Worm (Caenorhabditis elegans) whole organism, L2 larva: ENCODE measurements around the gene pst-2.
A peak's percentile ranks its signal among the peaks of the same experiment; 100 is the strongest.

Experiments used
- C34F6.9 ChIP-seq: fragments of 150-350 bp; optimal IDR thresholded peaks from 2 replicates; lab custom pipeline; 2014; ENCODE audit warnings: missing biosample characterization, missing genetic modification characterization
- F13H6.1 ChIP-seq: sonication (generic microtip); optimal IDR thresholded peaks from 2 replicates; lab custom pipeline; 2016; ENCODE audit warnings: missing genetic modification characterization, missing compliant biosample characterization
- Y55F3AM.14 ChIP-seq: fragments of 200-800 bp; sonication (Bioruptor generic); optimal IDR thresholded peaks from 2 replicates; lab custom pipeline; 2018; ENCODE audit warnings: mild to moderate bottlenecking, missing genetic modification characterization, missing compliant biosample characterization
- alr-1 ChIP-seq: fragments of 150-350 bp; optimal IDR thresholded peaks from 2 replicates; lab custom pipeline; 2014; ENCODE audit warnings: missing biosample characterization, missing genetic modification characterization
- aly-2 ChIP-seq: fragments of 150-350 bp; optimal IDR thresholded peaks from 2 replicates; lab custom pipeline; 2014; ENCODE audit warnings: missing biosample characterization, missing genetic modification characterization
- ama-1 ChIP-seq: fragments of 150-350 bp; optimal IDR thresholded peaks from 2 replicates; lab custom pipeline; 2018; ENCODE audit warnings: inconsistent platforms
- blmp-1 ChIP-seq: sonication (generic microtip); optimal IDR thresholded peaks from 2 replicates; lab custom pipeline; 2017; ENCODE audit warnings: missing genetic modification characterization, mild to moderate bottlenecking, missing compliant biosample characterization, antibody characterized with exemption, moderate library complexity; ENCODE audit not compliant: insufficient read depth
- crh-2 ChIP-seq: sonication (generic microtip); optimal IDR thresholded peaks from 2 replicates; lab custom pipeline; 2017; ENCODE audit warnings: missing biosample characterization, missing genetic modification characterization
- dmd-4 ChIP-seq: sonication (generic microtip); optimal IDR thresholded peaks from 2 replicates; lab custom pipeline; 2017; ENCODE audit warnings: missing biosample characterization, missing genetic modification characterization
- egl-27 ChIP-seq: sonication (generic microtip); optimal IDR thresholded peaks from 3 replicates; lab custom pipeline; 2017; ENCODE audit warnings: missing biosample characterization, missing genetic modification reagents, missing genetic modification characterization
- elt-3 ChIP-seq: sonication (generic microtip); optimal IDR thresholded peaks from 2 replicates; lab custom pipeline; 2017; ENCODE audit warnings: missing biosample characterization, missing genetic modification characterization
- fos-1 ChIP-seq: fragments of 150-350 bp; optimal IDR thresholded peaks from 2 replicates; lab custom pipeline; 2014; ENCODE audit warnings: missing biosample characterization, missing genetic modification characterization
- gmeb-1 ChIP-seq: fragments of 150-350 bp; optimal IDR thresholded peaks from 2 replicates; lab custom pipeline; 2014; ENCODE audit warnings: missing biosample characterization, missing genetic modification characterization
- lin-11 ChIP-seq: fragments of 150-350 bp; sonication (generic microtip); optimal IDR thresholded peaks from 2 replicates; lab custom pipeline; 2014; ENCODE audit warnings: missing biosample characterization, missing genetic modification characterization, inconsistent platforms, mixed read lengths
- lin-13 ChIP-seq: fragments of 150-350 bp; optimal IDR thresholded peaks from 2 replicates; lab custom pipeline; 2014; ENCODE audit warnings: missing biosample characterization, missing genetic modification reagents, missing genetic modification characterization
- lsy-2 ChIP-seq, 2 experiments: fragments of 150-350 bp in 1 of 2; sonication (generic microtip) in 1 of 2; optimal IDR thresholded peaks; 2 replicates each; lab custom pipeline; 2014 to 2017; ENCODE audit warnings: missing biosample characterization in 2 of 2, missing genetic modification characterization in 2 of 2
- mab-5 ChIP-seq: fragments of 150-350 bp; optimal IDR thresholded peaks from 2 replicates; lab custom pipeline; 2014; ENCODE audit warnings: missing biosample characterization, missing genetic modification characterization
- mbf-1 ChIP-seq: sonication (generic microtip); optimal IDR thresholded peaks from 2 replicates; lab custom pipeline; 2017; ENCODE audit warnings: missing biosample characterization, missing genetic modification characterization
- mdl-1 ChIP-seq, 2 experiments: fragments of 150-350 bp in 1 of 2; sonication (generic microtip) in 1 of 2; optimal IDR thresholded peaks; 2 replicates each; lab custom pipeline; 2017; ENCODE audit warnings: missing biosample characterization in 2 of 2, missing genetic modification characterization in 2 of 2
- nhr-11 ChIP-seq: fragments of 150-350 bp; optimal IDR thresholded peaks from 2 replicates; lab custom pipeline; 2014; ENCODE audit warnings: missing biosample characterization, missing genetic modification characterization
- nhr-129 ChIP-seq: fragments of 150-350 bp; optimal IDR thresholded peaks from 2 replicates; lab custom pipeline; 2014; ENCODE audit warnings: missing biosample characterization, missing genetic modification characterization
- nhr-21 ChIP-seq: fragments of 150-350 bp; optimal IDR thresholded peaks from 2 replicates; lab custom pipeline; 2014; ENCODE audit warnings: missing biosample characterization, missing genetic modification characterization
- nhr-23 ChIP-seq: fragments of 150-350 bp; optimal IDR thresholded peaks from 2 replicates; lab custom pipeline; 2014; ENCODE audit warnings: missing biosample characterization, missing genetic modification reagents, missing genetic modification characterization
- nhr-25 ChIP-seq: fragments of 150-350 bp; sonication (generic microtip); optimal IDR thresholded peaks from 3 replicates; lab custom pipeline; 2014; ENCODE audit warnings: missing biosample characterization, missing genetic modification characterization
- nhr-6 ChIP-seq: fragments of 150-350 bp; optimal IDR thresholded peaks from 2 replicates; lab custom pipeline; 2014; ENCODE audit warnings: missing biosample characterization, missing genetic modification characterization
- nhr-77 ChIP-seq: fragments of 150-350 bp; optimal IDR thresholded peaks from 2 replicates; lab custom pipeline; 2014; ENCODE audit warnings: missing biosample characterization, missing genetic modification characterization
- sem-4 ChIP-seq: fragments of 150-350 bp; optimal IDR thresholded peaks from 2 replicates; lab custom pipeline; 2014; ENCODE audit warnings: missing biosample characterization, missing genetic modification reagents, missing genetic modification characterization
- skn-1 ChIP-seq: sonication (generic microtip); optimal IDR thresholded peaks from 2 replicates; lab custom pipeline; 2017; ENCODE audit warnings: missing biosample characterization, missing genetic modification characterization
- sma-3 ChIP-seq: sonication (generic microtip); optimal IDR thresholded peaks from 2 replicates; lab custom pipeline; 2016; ENCODE audit warnings: missing genetic modification reagents, missing genetic modification characterization, missing compliant biosample characterization
- sma-9 ChIP-seq, 2 experiments: fragments of 150-350 bp in 1 of 2; sonication (generic microtip) in 1 of 2; optimal IDR thresholded peaks; 2 replicates each; lab custom pipeline; 2014 to 2016; ENCODE audit warnings: missing genetic modification characterization in 2 of 2, mild to moderate bottlenecking in 1 of 2, missing biosample characterization in 1 of 2, missing compliant biosample characterization in 1 of 2, missing genetic modification reagents in 1 of 2, moderate library complexity in 1 of 2
- snpc-4 ChIP-seq: fragments of 150-350 bp; optimal IDR thresholded peaks from 2 replicates; lab custom pipeline; 2014; ENCODE audit warnings: missing biosample characterization, missing genetic modification characterization
- unc-55 ChIP-seq: fragments of 150-350 bp; sonication (generic microtip); optimal IDR thresholded peaks from 3 replicates; lab custom pipeline; 2014; ENCODE audit warnings: missing biosample characterization, missing genetic modification reagents, missing genetic modification characterization
- ztf-1 ChIP-seq: fragments of 200-800 bp; sonication (Bioruptor generic); conservative IDR thresholded peaks from 2 replicates; pipeline ENCODE4 v1.3.6; 2022; ENCODE audit warnings: missing genetic modification characterization, missing compliant biosample characterization
- ztf-11 ChIP-seq: sonication (generic microtip); optimal IDR thresholded peaks from 2 replicates; lab custom pipeline; 2017; ENCODE audit warnings: missing biosample characterization, missing genetic modification characterization
- ztf-4 ChIP-seq: fragments of 150-350 bp; optimal IDR thresholded peaks from 2 replicates; lab custom pipeline; 2014; ENCODE audit warnings: missing biosample characterization, missing genetic modification characterization

pst-2 gene

DNA sequence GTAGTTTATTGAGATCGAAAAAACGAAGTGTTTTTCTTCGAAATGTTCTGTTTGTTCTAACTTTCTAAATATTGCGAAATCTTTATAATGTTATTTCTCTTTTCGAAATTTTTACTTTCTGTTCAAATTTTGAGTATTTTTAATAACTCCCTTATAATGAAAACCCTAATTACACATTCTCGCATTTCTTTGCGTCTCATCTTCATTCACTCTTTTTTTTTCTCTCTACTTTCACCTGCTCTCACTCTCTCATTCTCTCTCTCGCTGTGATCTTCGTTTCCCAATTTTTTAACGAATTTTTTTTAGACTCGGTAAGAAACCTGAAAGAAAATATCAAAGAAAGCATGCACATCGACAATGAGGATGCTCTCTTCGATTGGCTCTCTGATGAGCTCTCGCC is 31.0 kb downstream of the pst-2 start, which contains the start of gene rbm-26:
TSS of gene rbm-26 (plus strand) at position 301 of the 400 bp plus-strand sequence.
- TF ChIP-seq unc-55 (GFP tag; lab: Kevin White, UChicago) (peak; percentile 24), mbf-1 (tag; lab: Kevin White, UChicago) (no peak), snpc-4 (no peak), gmeb-1 (tag; lab: Kevin White, UChicago) (no peak), lin-13 (no peak), F13H6.1 (tag; lab: Kevin White, UChicago) (no peak), nhr-129 (no peak)

DNA sequence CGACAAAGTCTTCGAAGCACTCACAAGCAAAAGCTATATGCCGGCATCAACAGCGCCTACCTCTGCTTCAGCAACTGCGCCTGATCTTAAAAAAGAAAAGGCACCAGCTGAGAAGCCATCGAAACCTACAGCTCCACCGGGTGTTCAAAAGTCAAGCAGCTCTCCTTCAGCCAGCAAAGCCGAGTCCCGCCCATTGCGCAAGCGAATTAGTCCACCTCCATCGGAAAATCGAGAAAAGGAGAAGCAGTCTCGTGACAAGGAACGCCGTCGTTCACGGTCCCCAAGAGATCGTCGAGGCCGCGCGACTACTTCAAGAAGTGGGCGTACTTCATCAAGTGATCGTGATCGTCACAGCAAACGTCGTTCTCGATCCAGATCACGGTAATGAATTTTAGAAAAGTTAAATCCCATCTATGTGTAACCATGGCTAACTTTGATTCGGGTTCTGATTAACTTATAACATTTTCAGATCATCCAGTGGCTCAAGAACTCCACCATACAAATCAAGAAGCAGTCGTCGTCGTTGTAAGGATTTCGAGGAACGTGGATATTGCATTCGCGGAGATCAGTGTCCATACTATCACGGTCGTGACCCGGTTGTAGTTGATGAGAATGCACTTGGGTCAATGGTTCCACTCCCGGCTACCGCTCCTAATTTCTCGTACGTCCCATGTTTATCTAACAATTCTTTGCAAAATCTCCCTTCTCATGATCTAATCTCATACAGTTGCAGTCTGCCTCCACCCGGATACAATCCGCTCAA is 31.8 kb downstream of the pst-2 start:
- TF ChIP-seq nhr-25 (tag; lab: Kevin White, UChicago), result no peak
- TF ChIP-seq gmeb-1 (tag; lab: Kevin White, UChicago), result no peak
- TF ChIP-seq, all 48 proteins: peak for 0

DNA sequence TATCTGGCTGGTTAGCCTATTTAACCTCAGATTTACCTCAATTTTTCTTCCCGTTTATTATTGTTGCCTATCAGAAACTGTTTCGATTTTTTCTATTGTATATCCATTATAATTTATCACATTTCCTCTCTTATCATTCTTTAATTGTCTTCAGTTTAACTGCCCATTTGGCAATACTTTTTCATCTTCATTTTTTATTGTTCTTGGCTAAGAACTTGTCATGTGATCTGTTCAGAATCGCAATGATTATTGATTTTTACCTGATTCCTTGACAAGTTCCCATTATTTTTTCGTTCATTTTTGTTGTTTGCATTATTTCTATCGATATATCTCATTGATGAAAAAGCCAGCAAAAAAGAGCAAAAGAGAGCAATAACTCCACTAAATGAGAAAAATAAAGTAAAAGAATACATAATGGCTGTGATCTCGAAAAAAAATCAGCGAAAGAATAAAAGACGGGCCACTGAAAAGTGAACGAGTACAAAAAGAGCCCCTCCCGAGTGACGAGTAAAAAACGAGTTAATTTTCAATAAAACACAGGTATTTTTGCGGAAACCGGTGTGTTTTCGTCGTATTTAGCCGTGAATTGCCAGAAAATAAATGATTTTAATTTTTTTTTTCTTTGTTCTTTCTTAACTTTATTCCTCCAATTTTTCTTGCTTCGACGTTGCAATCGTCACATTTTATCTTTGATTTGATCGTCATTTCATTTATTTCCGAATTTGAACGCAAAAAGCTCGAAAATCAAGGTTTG is 34.2 kb downstream of the pst-2 start, which contains the start of gene arf-1:
TSS of gene arf-1 (plus strand) at position 657 of the 754 bp plus-strand sequence.
- TF ChIP-seq skn-1 (tag; lab: Kevin White, UChicago), result no peak
- no peak for TF ChIP-seq C34F6.9 (tag; lab: Kevin White, UChicago)
- no peak for TF ChIP-seq lin-11 (tag; lab: Kevin White, UChicago)
- TF ChIP-seq mbf-1 (tag; lab: Kevin White, UChicago), result no peak
- no peak for TF ChIP-seq nhr-77
- no peak for TF ChIP-seq elt-3 (tag; lab: Kevin White, UChicago)
- no peak for TF ChIP-seq ztf-11 (tag; lab: Kevin White, UChicago)
- no peak for TF ChIP-seq nhr-11 (tag; lab: Kevin White, UChicago)
- no peak for TF ChIP-seq alr-1 (tag; lab: Kevin White, UChicago)
- no peak for TF ChIP-seq dmd-4 (tag; lab: Kevin White, UChicago)
- TF ChIP-seq nhr-129, result no peak
- no peak for TF ChIP-seq nhr-23 (tag; lab: Kevin White, UChicago)
- no peak for TF ChIP-seq nhr-25 (tag; lab: Kevin White, UChicago)

DNA sequence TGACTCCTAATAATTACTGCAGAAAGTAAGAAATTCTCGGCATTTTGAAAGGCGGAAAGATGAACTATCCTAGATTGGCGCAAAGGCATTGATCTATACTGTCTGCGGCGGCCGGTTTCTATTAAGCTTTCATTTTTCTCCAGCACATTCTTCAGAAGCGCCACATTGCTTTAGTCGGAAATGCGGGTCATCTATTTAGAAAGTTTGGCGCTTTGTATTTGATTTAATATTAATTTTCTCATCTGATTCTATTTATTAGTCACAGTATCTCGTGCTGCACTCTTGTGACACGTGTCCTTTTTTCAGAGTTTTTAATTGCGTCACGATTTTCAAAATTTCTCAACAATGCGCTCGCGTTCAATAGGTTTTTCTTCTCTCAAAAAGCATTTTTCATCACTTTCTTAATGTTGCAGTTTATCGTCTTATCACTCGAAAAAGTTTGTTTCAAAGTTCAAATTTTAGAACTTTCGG is 34.8 kb downstream of the pst-2 start:
- TF ChIP-seq nhr-25 (tag; lab: Kevin White, UChicago), result no peak
- TF ChIP-seq sma-9 (GFP tag; optimal IDR thresholded peaks at IDR 0.05; lab: Kevin White, UChicago), result peak; percentile 2
- no peak for TF ChIP-seq sma-9 (tag; optimal IDR thresholded peaks at IDR 0.05; lab: Kevin White, UChicago)
- peak; percentile 16 for TF ChIP-seq nhr-6 (tag; lab: Kevin White, UChicago)
- no peak for TF ChIP-seq mab-5 (tag; lab: Kevin White, UChicago)

DNA sequence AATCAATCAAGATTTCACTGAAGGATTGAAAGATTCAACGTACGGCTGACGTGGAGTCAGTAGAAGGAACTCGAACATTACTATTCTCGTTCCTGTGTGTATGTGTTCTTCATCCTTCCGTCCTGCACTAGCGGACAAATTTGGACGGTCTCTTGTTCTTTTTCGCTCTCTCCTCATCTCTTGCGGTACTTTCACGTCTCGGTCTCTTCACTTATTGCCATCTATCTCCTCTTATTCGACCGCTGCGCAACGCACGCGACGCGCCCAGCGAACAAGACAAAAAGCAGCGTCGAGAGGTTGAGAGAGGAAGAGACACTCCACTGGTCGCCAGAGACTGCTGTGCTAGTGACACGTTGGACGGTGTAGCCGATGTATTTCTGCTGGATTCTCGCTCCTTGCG is 35.2 kb downstream of the pst-2 start:
- TF ChIP-seq ztf-1 (GFP tag; lab: Robert Waterston, UW), result no peak
- TF ChIP-seq mdl-1 (tag; optimal IDR thresholded peaks at IDR 0.05; lab: Kevin White, UChicago), result peak; percentile 63 to 68
- TF ChIP-seq lsy-2 (tag; optimal IDR thresholded peaks at IDR 0.05; lab: Kevin White, UChicago), result peak in 1 of 2 experiments; percentile 64
- peak; percentile 88 for TF ChIP-seq nhr-129
- peak; percentile 87 for TF ChIP-seq C34F6.9 (tag; lab: Kevin White, UChicago)
- TF ChIP-seq ztf-4 (tag; lab: Kevin White, UChicago), result peak; percentile 7
- peak; percentile 83 for TF ChIP-seq unc-55 (GFP tag; lab: Kevin White, UChicago)
- peak; percentile 34 for TF ChIP-seq sma-3 (GFP tag; lab: Kevin White, UChicago)
- TF ChIP-seq sma-9 (GFP tag; optimal IDR thresholded peaks at IDR 0.05; lab: Kevin White, UChicago), result no peak
- TF ChIP-seq sma-9 (tag; optimal IDR thresholded peaks at IDR 0.05; lab: Kevin White, UChicago), result no peak
- peak; percentile 12 for TF ChIP-seq lin-13
- peak; percentile 26 for TF ChIP-seq egl-27 (tag; lab: Kevin White, UChicago)
- TF ChIP-seq mab-5 (tag; lab: Kevin White, UChicago), result no peak
- peak; percentile 70 for TF ChIP-seq Y55F3AM.14 (GFP tag; lab: Kevin White, UChicago)
- TF ChIP-seq snpc-4, result peak; percentile 26
- TF ChIP-seq dmd-4 (tag; lab: Kevin White, UChicago), result no peak
- peak; percentile 73 for TF ChIP-seq nhr-21 (tag; lab: Kevin White, UChicago)
- no peak for TF ChIP-seq aly-2
- TF ChIP-seq blmp-1 (tag; lab: Kevin White, UChicago), result peak; percentile 24
- TF ChIP-seq nhr-11 (tag; lab: Kevin White, UChicago), result no peak
- TF ChIP-seq nhr-25 (tag; lab: Kevin White, UChicago), result peak; percentile 60
- TF ChIP-seq fos-1, result peak; percentile 54
- no peak for TF ChIP-seq nhr-77
- peak; percentile 84 for TF ChIP-seq lin-11 (tag; lab: Kevin White, UChicago)
- TF ChIP-seq ama-1, result no peak
- TF ChIP-seq crh-2 (tag; lab: Kevin White, UChicago), result peak; percentile 51
- peak; percentile 62 for TF ChIP-seq sem-4
- peak; percentile 75 for TF ChIP-seq F13H6.1 (tag; lab: Kevin White, UChicago)
- TF ChIP-seq ztf-11 (tag; lab: Kevin White, UChicago), result no peak
